Worm (Caenorhabditis elegans) whole organism, L1 larva: ENCODE measurements around the gene C35C5.8.

Experiments used
- C04F5.9 ChIP-seq: sonication (generic microtip); optimal IDR thresholded peaks from 2 replicates; lab custom pipeline; 2016; ENCODE audit warnings: missing genetic modification characterization, missing compliant biosample characterization
- C16A3.4 ChIP-seq: fragments of 150-350 bp; optimal IDR thresholded peaks from 2 replicates; lab custom pipeline; 2014; ENCODE audit warnings: missing biosample characterization, missing genetic modification characterization
- F16B12.6 ChIP-seq: fragments of 150-350 bp; optimal IDR thresholded peaks from 2 replicates; lab custom pipeline; 2014; ENCODE audit warnings: missing biosample characterization, missing genetic modification characterization
- aha-1 ChIP-seq: fragments of 150-350 bp; optimal IDR thresholded peaks from 2 replicates; lab custom pipeline; 2014; ENCODE audit warnings: missing biosample characterization, missing genetic modification characterization
- alr-1 ChIP-seq: fragments of 200-800 bp; sonication (Bioruptor generic); optimal IDR thresholded peaks from 2 replicates; lab custom pipeline; 2018; ENCODE audit warnings: borderline replicate concordance, mild to moderate bottlenecking, missing genetic modification characterization, missing compliant biosample characterization
- blmp-1 ChIP-seq: fragments of 150-350 bp; optimal IDR thresholded peaks from 2 replicates; lab custom pipeline; 2014; ENCODE audit warnings: missing biosample characterization, missing genetic modification characterization
- ceh-63 ChIP-seq: fragments of 200-800 bp; sonication (Bioruptor generic); optimal IDR thresholded peaks from 2 replicates; lab custom pipeline; 2018; ENCODE audit warnings: mild to moderate bottlenecking, missing genetic modification characterization, missing compliant biosample characterization
- ceh-82 ChIP-seq, 3 experiments: fragments of 150-350 bp in 1 of 3; sonication (generic microtip) in 2 of 3; optimal IDR thresholded peaks; 2 replicates each; lab custom pipeline; 2014 to 2017; ENCODE audit warnings: missing biosample characterization in 3 of 3, missing genetic modification characterization in 3 of 3
- ceh-88 ChIP-seq: fragments of 200-800 bp; sonication (Bioruptor generic); IDR thresholded peaks from 2 replicates; pipeline ENCODE4 v1.3.6; 2022; ENCODE audit warnings: missing genetic modification characterization, missing compliant biosample characterization
- ceh-90 ChIP-seq: sonication (generic microtip); optimal IDR thresholded peaks from 2 replicates; lab custom pipeline; 2016; ENCODE audit warnings: missing genetic modification characterization, missing compliant biosample characterization
- ces-1 ChIP-seq: fragments of 150-350 bp; optimal IDR thresholded peaks from 2 replicates; lab custom pipeline; 2014; ENCODE audit warnings: missing biosample characterization, missing genetic modification reagents, missing genetic modification characterization
- dpl-1 ChIP-seq, 3 experiments: fragments of 150-350 bp in 2 of 3; sonication (generic microtip) in 1 of 3; optimal IDR thresholded peaks; 2 replicates each; lab custom pipeline; 2014 to 2017; ENCODE audit warnings: missing biosample characterization in 3 of 3, missing genetic modification characterization in 3 of 3, missing genetic modification reagents in 3 of 3
- dsc-1 ChIP-seq: sonication (generic microtip); optimal IDR thresholded peaks from 2 replicates; lab custom pipeline; 2016; ENCODE audit warnings: mild to moderate bottlenecking, missing genetic modification characterization, missing compliant biosample characterization
- efl-1 ChIP-seq, 4 experiments: fragments of 150-350 bp; optimal IDR thresholded peaks in 3 of 4; peaks in 1 of 4; 1 replicate in 1 of 4; 2 replicates in 3 of 4; lab custom pipeline; 2014; ENCODE audit warnings: missing biosample characterization in 2 of 4, missing genetic modification characterization in 2 of 4, missing genetic modification reagents in 2 of 4
- efl-3 ChIP-seq: fragments of 200-800 bp; sonication (Bioruptor generic); optimal IDR thresholded peaks from 2 replicates; lab custom pipeline; 2018; ENCODE audit warnings: mild to moderate bottlenecking, missing genetic modification characterization, missing compliant biosample characterization
- elt-3 ChIP-seq, 6 experiments: fragments of 150-350 bp in 1 of 6; sonication (generic microtip); optimal IDR thresholded peaks; 2 replicates each; lab custom pipeline; 2017 to 2018; ENCODE audit warnings: missing biosample characterization in 6 of 6, missing genetic modification characterization in 6 of 6, inconsistent platforms in 1 of 6
- hlh-17 ChIP-seq: fragments of 200-800 bp; sonication (Bioruptor generic); optimal IDR thresholded peaks from 2 replicates; lab custom pipeline; 2018; ENCODE audit warnings: missing genetic modification characterization, mild to moderate bottlenecking, missing compliant biosample characterization, moderate library complexity, borderline replicate concordance
- irx-1 ChIP-seq: sonication (generic microtip); optimal IDR thresholded peaks from 2 replicates; lab custom pipeline; 2016; ENCODE audit warnings: missing genetic modification characterization, missing compliant biosample characterization
- jun-1 ChIP-seq: fragments of 150-350 bp; optimal IDR thresholded peaks from 2 replicates; lab custom pipeline; 2014; ENCODE audit warnings: missing biosample characterization, missing genetic modification reagents, missing genetic modification characterization
- lin-14 ChIP-seq: fragments of 200-800 bp; sonication (Bioruptor generic); optimal IDR thresholded peaks from 2 replicates; lab custom pipeline; 2018; ENCODE audit warnings: mild to moderate bottlenecking, missing genetic modification characterization, moderate library complexity, missing compliant biosample characterization
- lin-15B ChIP-seq: fragments of 150-350 bp; sonication (generic microtip); optimal IDR thresholded peaks from 3 replicates; lab custom pipeline; 2014; ENCODE audit warnings: missing biosample characterization, missing genetic modification characterization
- lin-35 ChIP-seq, 2 experiments: fragments of 150-350 bp; optimal IDR thresholded peaks; 2 replicates each; lab custom pipeline; 2014; ENCODE audit warnings: missing biosample characterization in 2 of 2, missing genetic modification characterization in 2 of 2, missing genetic modification reagents in 2 of 2
- lsy-2 ChIP-seq, 2 experiments: fragments of 150-350 bp; optimal IDR thresholded peaks; 2 replicates each; lab custom pipeline; 2014; ENCODE audit warnings: missing biosample characterization in 2 of 2, missing genetic modification characterization in 2 of 2
- mab-9 ChIP-seq: fragments of 200-800 bp; sonication (Bioruptor generic); IDR thresholded peaks from 2 replicates; pipeline ENCODE4 v1.3.6; 2022; ENCODE audit warnings: missing genetic modification reagents, missing genetic modification characterization, missing compliant biosample characterization
- mdl-1 ChIP-seq, 2 experiments: fragments of 150-350 bp; optimal IDR thresholded peaks; 2 replicates each; lab custom pipeline; 2014 to 2017; ENCODE audit warnings: missing biosample characterization in 2 of 2, missing genetic modification characterization in 2 of 2, inconsistent platforms in 1 of 2
- mef-2 ChIP-seq: fragments of 150-350 bp; optimal IDR thresholded peaks from 2 replicates; lab custom pipeline; 2014; ENCODE audit warnings: missing biosample characterization, missing genetic modification characterization
- mep-1 ChIP-seq: fragments of 150-350 bp; optimal IDR thresholded peaks from 2 replicates; lab custom pipeline; 2014; ENCODE audit warnings: missing biosample characterization, missing genetic modification characterization
- nhr-12 ChIP-seq: sonication (generic microtip); optimal IDR thresholded peaks from 2 replicates; lab custom pipeline; 2017; ENCODE audit warnings: missing biosample characterization, missing genetic modification characterization
- nhr-20 ChIP-seq: sonication (generic microtip); optimal IDR thresholded peaks from 2 replicates; lab custom pipeline; 2016; ENCODE audit warnings: mild to moderate bottlenecking, missing genetic modification characterization, missing compliant biosample characterization
- nhr-47 ChIP-seq: sonication (generic microtip); optimal IDR thresholded peaks from 2 replicates; lab custom pipeline; 2016; ENCODE audit warnings: mild to moderate bottlenecking, missing genetic modification characterization, moderate library complexity, missing compliant biosample characterization
- nhr-71 ChIP-seq: sonication (generic microtip); optimal IDR thresholded peaks from 2 replicates; lab custom pipeline; 2016; ENCODE audit warnings: mild to moderate bottlenecking, missing genetic modification characterization, moderate library complexity, missing compliant biosample characterization
- nhr-76 ChIP-seq: sonication (generic microtip); optimal IDR thresholded peaks from 2 replicates; lab custom pipeline; 2017; ENCODE audit warnings: missing biosample characterization, missing genetic modification characterization
- nhr-77 ChIP-seq: fragments of 150-350 bp; optimal IDR thresholded peaks from 2 replicates; lab custom pipeline; 2014; ENCODE audit warnings: missing biosample characterization, missing genetic modification characterization
- nhr-85 ChIP-seq: sonication (generic microtip); peaks from one replicate; lab custom pipeline; 2016; ENCODE audit warnings: missing genetic modification characterization, inconsistent platforms, missing compliant biosample characterization
- nhr-90 ChIP-seq: sonication (generic microtip); optimal IDR thresholded peaks from 2 replicates; lab custom pipeline; 2016; ENCODE audit warnings: mild to moderate bottlenecking, missing genetic modification characterization, missing compliant biosample characterization; ENCODE audit not compliant: poor library complexity
- pax-3 ChIP-seq: fragments of 200-800 bp; sonication (Bioruptor generic); optimal IDR thresholded peaks from 2 replicates; lab custom pipeline; 2018; ENCODE audit warnings: mild to moderate bottlenecking, missing genetic modification characterization, moderate library complexity, missing compliant biosample characterization
- rnt-1 ChIP-seq: sonication (generic microtip); optimal IDR thresholded peaks from 2 replicates; lab custom pipeline; 2016; ENCODE audit warnings: mild to moderate bottlenecking, missing genetic modification characterization, moderate library complexity, missing compliant biosample characterization
- skn-1 ChIP-seq: fragments of 150-350 bp; optimal IDR thresholded peaks from 2 replicates; lab custom pipeline; 2014; ENCODE audit warnings: missing biosample characterization, missing genetic modification characterization
- snu-23 ChIP-seq: sonication (generic microtip); optimal IDR thresholded peaks from 2 replicates; lab custom pipeline; 2016; ENCODE audit warnings: missing genetic modification characterization, missing compliant biosample characterization
- sox-4 ChIP-seq: sonication (generic microtip); optimal IDR thresholded peaks from 2 replicates; lab custom pipeline; 2016; ENCODE audit warnings: missing genetic modification characterization, missing compliant biosample characterization
- sup-37 ChIP-seq: fragments of 200-800 bp; sonication (Bioruptor generic); optimal IDR thresholded peaks from 2 replicates; lab custom pipeline; 2018; ENCODE audit warnings: mild to moderate bottlenecking, missing genetic modification characterization, missing compliant biosample characterization
- swsn-7 ChIP-seq: sonication (generic microtip); optimal IDR thresholded peaks from 2 replicates; lab custom pipeline; 2016; ENCODE audit warnings: missing genetic modification characterization, missing compliant biosample characterization
- tbx-2 ChIP-seq: sonication (generic microtip); optimal IDR thresholded peaks from 2 replicates; lab custom pipeline; 2016; ENCODE audit warnings: missing genetic modification characterization, missing compliant biosample characterization
- tlp-1 ChIP-seq: fragments of 150-350 bp; optimal IDR thresholded peaks from 2 replicates; lab custom pipeline; 2014; ENCODE audit warnings: missing biosample characterization, missing genetic modification characterization
- unc-130 ChIP-seq: fragments of 150-350 bp; optimal IDR thresholded peaks from 2 replicates; lab custom pipeline; 2017; ENCODE audit warnings: missing biosample characterization, missing genetic modification characterization, inconsistent platforms
- unc-30 ChIP-seq: sonication (generic microtip); optimal IDR thresholded peaks from 2 replicates; lab custom pipeline; 2017; ENCODE audit warnings: missing biosample characterization, missing genetic modification characterization
- unc-86 ChIP-seq: sonication (generic microtip); optimal IDR thresholded peaks from 2 replicates; lab custom pipeline; 2016; ENCODE audit warnings: missing genetic modification characterization, missing compliant biosample characterization
- xbp-1 ChIP-seq: sonication (generic microtip); optimal IDR thresholded peaks from 2 replicates; lab custom pipeline; 2016; ENCODE audit warnings: missing genetic modification characterization, missing compliant biosample characterization
- zag-1 ChIP-seq: fragments of 150-350 bp; optimal IDR thresholded peaks from 2 replicates; lab custom pipeline; 2014; ENCODE audit warnings: missing biosample characterization, missing genetic modification characterization
- zip-4 ChIP-seq: fragments of 200-800 bp; sonication (Bioruptor generic); optimal IDR thresholded peaks from 2 replicates; lab custom pipeline; 2018; ENCODE audit warnings: mild to moderate bottlenecking, missing genetic modification characterization, moderate library complexity, missing compliant biosample characterization
- ztf-4 ChIP-seq: fragments of 150-350 bp; optimal IDR thresholded peaks from 2 replicates; lab custom pipeline; 2014; ENCODE audit warnings: missing biosample characterization, missing genetic modification characterization

Gene C35C5.8

DNA sequence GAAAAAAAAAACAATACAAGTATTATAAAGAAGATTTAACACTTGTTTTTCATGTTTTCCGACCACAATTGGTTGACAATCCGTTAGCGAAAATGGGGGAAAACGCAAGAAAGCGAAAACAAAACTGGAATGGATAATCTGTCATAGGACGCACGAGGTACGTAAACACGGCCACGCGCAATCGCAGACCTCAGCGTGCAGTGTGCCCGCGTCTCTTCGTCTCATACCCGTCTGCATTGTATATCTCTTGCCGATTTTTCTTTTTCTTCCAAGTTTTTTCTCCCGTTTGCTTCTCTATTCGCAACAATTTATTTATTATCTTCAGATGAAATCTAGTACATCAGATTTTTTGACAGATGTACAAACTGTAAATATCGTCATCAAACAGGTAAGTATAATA is 30.3 kb downstream of the C35C5.8 start, which contains the start of gene trpp-9:
Gene trpp-9, plus strand, starts transcription at position 261 of the 400 bp plus-strand sequence.
- TF ChIP-seq mef-2 (tag; lab: Kevin White, UChicago) (no peak), unc-30 (tag; lab: Kevin White, UChicago) (no peak), dpl-1 (GFP tag; optimal IDR thresholded peaks at IDR 0.05; lab: Kevin White, UChicago) (peak in 2 of 3 experiments; percentile 25 to 26), alr-1 (no peak), ceh-63 (GFP tag; lab: Kevin White, UChicago) (no peak), blmp-1 (tag; lab: Kevin White, UChicago) (peak; percentile 98), pax-3 (no peak), mab-9 (no peak), sup-37 (GFP tag; lab: Kevin White, UChicago) (no peak), xbp-1 (tag; lab: Kevin White, UChicago) (peak; percentile 21), nhr-77 (tag; lab: Kevin White, UChicago) (no peak), jun-1 (tag; lab: Kevin White, UChicago) (no peak), ceh-82 (tag; optimal IDR thresholded peaks at IDR 0.05; lab: Kevin White, UChicago) (peak in 2 of 3 experiments; percentile 28 to 71), tlp-1 (tag; lab: Kevin White, UChicago) (no peak), unc-130 (tag; lab: Kevin White, UChicago) (peak; percentile 52), nhr-76 (tag; lab: Kevin White, UChicago) (no peak), hlh-17 (no peak), swsn-7 (tag; lab: Kevin White, UChicago) (peak; percentile 49), ceh-88 (GFP tag; lab: Robert Waterston, UW) (no peak), snu-23 (GFP tag; lab: Kevin White, UChicago) (peak; percentile 79), lin-15B (tag; lab: Kevin White, UChicago) (no peak), C16A3.4 (tag; lab: Kevin White, UChicago) (peak; percentile 55), irx-1 (peak; percentile 32), lsy-2 (tag; optimal IDR thresholded peaks at IDR 0.05; lab: Kevin White, UChicago) (peak; percentile 27 to 55), nhr-12 (tag; lab: Kevin White, UChicago) (no peak), nhr-71 (tag; lab: Kevin White, UChicago) (peak; percentile 60), nhr-47 (tag; lab: Kevin White, UChicago) (peak; percentile 63), nhr-90 (tag; lab: Kevin White, UChicago) (peak; percentile 33), C04F5.9 (tag; lab: Kevin White, UChicago) (no peak), F16B12.6 (tag; lab: Kevin White, UChicago) (peak; percentile 90), mdl-1 (tag; optimal IDR thresholded peaks at IDR 0.05; lab: Kevin White, UChicago) (peak in 1 of 2 experiments; percentile 74), nhr-85 (tag; lab: Kevin White, UChicago) (peak; percentile 87), lin-35 (GFP tag; optimal IDR thresholded peaks at IDR 0.05; lab: Kevin White, UChicago) (peak; percentile 40 to 63), tbx-2 (tag; lab: Kevin White, UChicago) (peak; percentile 57), mep-1 (tag; lab: Kevin White, UChicago) (peak; percentile 67), lin-14 (GFP tag; lab: Kevin White, UChicago) (peak; percentile 80), ces-1 (GFP tag; lab: Kevin White, UChicago) (no peak), efl-3 (GFP tag; lab: Kevin White, UChicago) (no peak), ceh-90 (no peak), unc-86 (tag; lab: Kevin White, UChicago) (no peak), nhr-20 (tag; lab: Kevin White, UChicago) (peak; percentile 63), zag-1 (tag; lab: Kevin White, UChicago) (no peak), sox-4 (no peak), efl-1 (optimal IDR thresholded peaks at IDR 0.05; lab: Kevin White, UChicago) (peak; percentile 21 to 22), efl-1 (GFP tag; optimal IDR thresholded peaks at IDR 0.05 in 1 of 2; lab: Kevin White, UChicago) (peak; percentile 17 to 33), dsc-1 (tag; lab: Kevin White, UChicago) (peak; percentile 48), zip-4 (GFP tag; lab: Kevin White, UChicago) (no peak), aha-1 (tag; lab: Kevin White, UChicago) (no peak), rnt-1 (tag; lab: Kevin White, UChicago) (peak; percentile 57), skn-1 (tag; lab: Kevin White, UChicago) (peak; percentile 19), elt-3 (tag; optimal IDR thresholded peaks at IDR 0.05; lab: Kevin White, UChicago) (peak in 1 of 6 experiments; percentile 45), ztf-4 (tag; lab: Kevin White, UChicago) (peak; percentile 69)
- TF ChIP-seq, all 84 proteins: peak for 27
